Worm (Caenorhabditis elegans) whole organism, L2 larva: Measurements from ENCODE around the gene Y54G2A.16.
A peak's percentile ranks its signal among the peaks of the same experiment; 100 is the strongest.

ENCODE experiments used
- F13H6.1 ChIP-seq: sonication (generic microtip); optimal IDR thresholded peaks from 2 replicates; lab custom pipeline; 2016; ENCODE audit warnings: missing genetic modification characterization, missing compliant biosample characterization
- Y55F3AM.14 ChIP-seq: fragments of 200-800 bp; sonication (Bioruptor generic); optimal IDR thresholded peaks from 2 replicates; lab custom pipeline; 2018; ENCODE audit warnings: mild to moderate bottlenecking, missing genetic modification characterization, missing compliant biosample characterization
- alr-1 ChIP-seq: fragments of 150-350 bp; optimal IDR thresholded peaks from 2 replicates; lab custom pipeline; 2014; ENCODE audit warnings: missing biosample characterization, missing genetic modification characterization
- aly-2 ChIP-seq: fragments of 150-350 bp; optimal IDR thresholded peaks from 2 replicates; lab custom pipeline; 2014; ENCODE audit warnings: missing biosample characterization, missing genetic modification characterization
- blmp-1 ChIP-seq: sonication (generic microtip); optimal IDR thresholded peaks from 2 replicates; lab custom pipeline; 2017; ENCODE audit warnings: missing genetic modification characterization, mild to moderate bottlenecking, missing compliant biosample characterization, antibody characterized with exemption, moderate library complexity; ENCODE audit not compliant: insufficient read depth
- ceh-16 ChIP-seq: fragments of 150-350 bp; optimal IDR thresholded peaks from 2 replicates; lab custom pipeline; 2014; ENCODE audit warnings: missing biosample characterization, missing genetic modification characterization
- crh-2 ChIP-seq: sonication (generic microtip); optimal IDR thresholded peaks from 2 replicates; lab custom pipeline; 2017; ENCODE audit warnings: missing biosample characterization, missing genetic modification characterization
- elt-1 ChIP-seq: fragments of 150-350 bp; optimal IDR thresholded peaks from 2 replicates; lab custom pipeline; 2014; ENCODE audit warnings: missing biosample characterization, missing genetic modification characterization
- elt-3 ChIP-seq: sonication (generic microtip); optimal IDR thresholded peaks from 2 replicates; lab custom pipeline; 2017; ENCODE audit warnings: missing biosample characterization, missing genetic modification characterization
- fos-1 ChIP-seq: fragments of 150-350 bp; optimal IDR thresholded peaks from 2 replicates; lab custom pipeline; 2014; ENCODE audit warnings: missing biosample characterization, missing genetic modification characterization
- gmeb-1 ChIP-seq: fragments of 150-350 bp; optimal IDR thresholded peaks from 2 replicates; lab custom pipeline; 2014; ENCODE audit warnings: missing biosample characterization, missing genetic modification characterization
- lin-11 ChIP-seq: fragments of 150-350 bp; sonication (generic microtip); optimal IDR thresholded peaks from 2 replicates; lab custom pipeline; 2014; ENCODE audit warnings: missing biosample characterization, missing genetic modification characterization, inconsistent platforms, mixed read lengths
- lin-39 ChIP-seq: fragments of 150-350 bp; optimal IDR thresholded peaks from 2 replicates; lab custom pipeline; 2014; ENCODE audit warnings: missing biosample characterization, missing genetic modification reagents, missing genetic modification characterization
- lsy-2 ChIP-seq, 2 experiments: fragments of 150-350 bp in 1 of 2; sonication (generic microtip) in 1 of 2; optimal IDR thresholded peaks; 2 replicates each; lab custom pipeline; 2014 to 2017; ENCODE audit warnings: missing biosample characterization in 2 of 2, missing genetic modification characterization in 2 of 2
- mab-5 ChIP-seq: fragments of 150-350 bp; optimal IDR thresholded peaks from 2 replicates; lab custom pipeline; 2014; ENCODE audit warnings: missing biosample characterization, missing genetic modification characterization
- mbf-1 ChIP-seq: sonication (generic microtip); optimal IDR thresholded peaks from 2 replicates; lab custom pipeline; 2017; ENCODE audit warnings: missing biosample characterization, missing genetic modification characterization
- mdl-1 ChIP-seq, 2 experiments: fragments of 150-350 bp in 1 of 2; sonication (generic microtip) in 1 of 2; optimal IDR thresholded peaks; 2 replicates each; lab custom pipeline; 2017; ENCODE audit warnings: missing biosample characterization in 2 of 2, missing genetic modification characterization in 2 of 2
- nhr-10 ChIP-seq: sonication (generic microtip); optimal IDR thresholded peaks from 2 replicates; lab custom pipeline; 2017; ENCODE audit warnings: missing biosample characterization, missing genetic modification characterization
- nhr-11 ChIP-seq: fragments of 150-350 bp; optimal IDR thresholded peaks from 2 replicates; lab custom pipeline; 2014; ENCODE audit warnings: missing biosample characterization, missing genetic modification characterization
- nhr-12 ChIP-seq: fragments of 150-350 bp; optimal IDR thresholded peaks from 2 replicates; lab custom pipeline; 2014; ENCODE audit warnings: missing biosample characterization, missing genetic modification characterization
- nhr-129 ChIP-seq: fragments of 150-350 bp; optimal IDR thresholded peaks from 2 replicates; lab custom pipeline; 2014; ENCODE audit warnings: missing biosample characterization, missing genetic modification characterization
- nhr-23 ChIP-seq: fragments of 150-350 bp; optimal IDR thresholded peaks from 2 replicates; lab custom pipeline; 2014; ENCODE audit warnings: missing biosample characterization, missing genetic modification reagents, missing genetic modification characterization
- nhr-237 ChIP-seq: fragments of 150-350 bp; optimal IDR thresholded peaks from 2 replicates; lab custom pipeline; 2014; ENCODE audit warnings: missing biosample characterization, missing genetic modification characterization
- nhr-6 ChIP-seq: fragments of 150-350 bp; optimal IDR thresholded peaks from 2 replicates; lab custom pipeline; 2014; ENCODE audit warnings: missing biosample characterization, missing genetic modification characterization
- nhr-77 ChIP-seq: fragments of 150-350 bp; optimal IDR thresholded peaks from 2 replicates; lab custom pipeline; 2014; ENCODE audit warnings: missing biosample characterization, missing genetic modification characterization
- sem-4 ChIP-seq: fragments of 150-350 bp; optimal IDR thresholded peaks from 2 replicates; lab custom pipeline; 2014; ENCODE audit warnings: missing biosample characterization, missing genetic modification reagents, missing genetic modification characterization
- skn-1 ChIP-seq: sonication (generic microtip); optimal IDR thresholded peaks from 2 replicates; lab custom pipeline; 2017; ENCODE audit warnings: missing biosample characterization, missing genetic modification characterization
- sma-9 ChIP-seq, 2 experiments: fragments of 150-350 bp in 1 of 2; sonication (generic microtip) in 1 of 2; optimal IDR thresholded peaks; 2 replicates each; lab custom pipeline; 2014 to 2016; ENCODE audit warnings: missing genetic modification characterization in 2 of 2, mild to moderate bottlenecking in 1 of 2, missing biosample characterization in 1 of 2, missing compliant biosample characterization in 1 of 2, missing genetic modification reagents in 1 of 2, moderate library complexity in 1 of 2
- snpc-4 ChIP-seq: fragments of 150-350 bp; optimal IDR thresholded peaks from 2 replicates; lab custom pipeline; 2014; ENCODE audit warnings: missing biosample characterization, missing genetic modification characterization
- unc-39 ChIP-seq: fragments of 150-350 bp; optimal IDR thresholded peaks from 2 replicates; lab custom pipeline; 2014; ENCODE audit warnings: missing biosample characterization, missing genetic modification characterization
- unc-62 ChIP-seq: fragments of 150-350 bp; optimal IDR thresholded peaks from 2 replicates; lab custom pipeline; 2014; ENCODE audit warnings: missing biosample characterization, missing genetic modification reagents, missing genetic modification characterization
- zag-1 ChIP-seq: fragments of 150-350 bp; optimal IDR thresholded peaks from 2 replicates; lab custom pipeline; 2014; ENCODE audit warnings: missing biosample characterization, missing genetic modification characterization
- ztf-1 ChIP-seq: fragments of 200-800 bp; sonication (Bioruptor generic); conservative IDR thresholded peaks from 2 replicates; pipeline ENCODE4 v1.3.6; 2022; ENCODE audit warnings: missing genetic modification characterization, missing compliant biosample characterization
- ztf-11 ChIP-seq: sonication (generic microtip); optimal IDR thresholded peaks from 2 replicates; lab custom pipeline; 2017; ENCODE audit warnings: missing biosample characterization, missing genetic modification characterization
- ztf-4 ChIP-seq: fragments of 150-350 bp; optimal IDR thresholded peaks from 2 replicates; lab custom pipeline; 2014; ENCODE audit warnings: missing biosample characterization, missing genetic modification characterization

Gene Y54G2A.16

DNA sequence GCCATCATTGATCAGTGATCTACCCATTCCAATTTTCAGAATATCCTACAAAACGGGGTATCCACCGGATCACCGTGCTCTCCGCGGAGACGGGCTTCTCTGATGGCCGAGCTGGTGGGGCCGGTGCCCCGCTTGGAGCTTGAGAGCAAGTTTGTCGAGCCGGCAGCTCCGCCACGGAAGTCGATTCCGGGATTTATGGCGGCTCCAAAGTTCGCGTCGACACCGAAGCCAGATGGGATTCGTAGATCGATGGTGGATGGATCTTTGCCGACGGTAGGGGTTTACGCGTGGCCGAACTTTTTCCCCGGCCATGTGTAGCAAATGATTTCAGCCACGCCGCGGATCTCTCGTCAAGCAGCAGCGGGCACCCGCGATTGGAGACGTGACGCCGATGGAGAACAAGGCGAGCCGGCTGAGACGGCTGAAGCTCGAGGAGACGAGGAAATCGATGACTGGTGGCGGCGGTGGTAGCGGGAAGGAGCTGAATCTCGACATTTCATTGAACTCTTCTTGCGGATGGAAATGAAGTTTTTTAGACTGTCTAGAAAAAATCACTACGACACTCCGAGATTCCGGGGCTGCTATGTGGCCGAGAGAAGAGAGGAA is 24.0 kb upstream of the Y54G2A.16 start:
- TF ChIP-seq nhr-10: no peak
- no peak for TF ChIP-seq unc-39
- TF ChIP-seq sem-4 (tag; lab: Kevin White, UChicago): no peak
- no peak for TF ChIP-seq mbf-1 (tag; lab: Kevin White, UChicago)
- no peak for TF ChIP-seq nhr-23 (tag; lab: Kevin White, UChicago)
- no peak for TF ChIP-seq snpc-4
- TF ChIP-seq ztf-4 (tag; lab: Kevin White, UChicago): no peak
- TF ChIP-seq mdl-1 (tag; optimal IDR thresholded peaks at IDR 0.05; lab: Kevin White, UChicago): no peak
- TF ChIP-seq lin-11 (tag; lab: Kevin White, UChicago): no peak
- TF ChIP-seq nhr-129: no peak
- no peak for TF ChIP-seq mab-5 (tag; lab: Kevin White, UChicago)
- TF ChIP-seq, all 48 proteins: peak for 0

- TF ChIP-seq ceh-16: no peak
These were observed 22.6 kb upstream of the Y54G2A.16 start for ce11 chrIV:2887245-2887644.

DNA sequence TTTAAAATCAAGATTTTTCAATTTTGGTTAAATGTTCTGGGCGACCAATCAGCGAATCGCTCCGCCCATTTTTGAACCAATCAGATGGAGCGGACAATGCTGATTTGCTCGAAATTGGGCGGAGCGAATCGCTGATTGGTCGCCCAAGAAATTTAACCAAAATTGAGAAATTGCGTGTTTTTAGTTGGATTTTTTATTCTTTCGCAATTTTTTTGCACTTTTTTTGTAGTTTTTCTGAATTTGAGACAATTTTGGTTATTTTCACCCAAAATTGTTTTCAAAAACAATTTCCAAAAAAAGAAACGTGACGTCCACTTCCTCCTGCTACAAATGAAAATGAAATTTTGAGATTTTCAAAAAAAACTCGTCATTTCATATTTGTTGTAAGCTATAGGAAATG is 22.0 kb upstream of the Y54G2A.16 start, which contains the start of gene dml-1:
Gene dml-1 (plus strand): TSS at position 301 of the 400 bp plus-strand sequence.
- TF ChIP-seq skn-1: no peak
- TF ChIP-seq elt-3 (tag; lab: Kevin White, UChicago): no peak
- TF ChIP-seq unc-62 (GFP tag; lab: Kevin White, UChicago): no peak
- TF ChIP-seq nhr-11: no peak
- TF ChIP-seq ztf-1: no peak

DNA sequence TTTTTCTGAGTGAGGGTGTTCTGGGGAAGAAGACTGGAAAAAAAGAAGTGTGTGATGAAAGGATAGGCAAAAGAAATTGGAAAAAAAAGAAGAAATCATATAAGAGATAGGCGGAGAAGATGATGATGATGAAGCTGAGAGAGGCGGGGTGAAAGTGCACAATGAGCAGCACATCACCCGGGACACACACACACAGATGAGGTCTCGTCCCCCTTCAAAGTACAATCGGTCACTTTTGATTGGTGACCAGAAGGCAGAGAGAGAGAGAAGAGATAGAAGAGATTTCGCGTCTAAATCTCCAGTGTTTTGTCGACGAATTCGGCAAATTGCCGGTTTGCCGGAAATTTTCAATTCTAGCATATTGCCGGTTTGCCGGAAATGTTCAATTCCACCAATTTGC is 20.6 kb upstream of the Y54G2A.16 start:
- TF ChIP-seq crh-2 (tag; lab: Kevin White, UChicago): no peak
- no peak for TF ChIP-seq nhr-12 (tag; lab: Kevin White, UChicago)
- TF ChIP-seq blmp-1 (tag; lab: Kevin White, UChicago): no peak
- TF ChIP-seq gmeb-1 (tag; lab: Kevin White, UChicago): no peak
- no peak for TF ChIP-seq ztf-11 (tag; lab: Kevin White, UChicago)
- TF ChIP-seq lin-39 (tag; lab: Kevin White, UChicago): no peak
- no peak for TF ChIP-seq unc-62 (GFP tag; lab: Kevin White, UChicago)
- no peak for TF ChIP-seq sem-4 (tag; lab: Kevin White, UChicago)
- TF ChIP-seq nhr-6 (tag; lab: Kevin White, UChicago): no peak
- TF ChIP-seq Y55F3AM.14 (GFP tag; lab: Kevin White, UChicago): no peak
- peak in 1 of 2 experiments; percentile 11 for TF ChIP-seq lsy-2 (tag; optimal IDR thresholded peaks at IDR 0.05; lab: Kevin White, UChicago)
- no peak for TF ChIP-seq nhr-10
- no peak for TF ChIP-seq alr-1
- no peak for TF ChIP-seq ztf-1
- TF ChIP-seq skn-1: no peak
- no peak for TF ChIP-seq fos-1 (tag; lab: Kevin White, UChicago)
- no peak for TF ChIP-seq nhr-237 (tag; lab: Kevin White, UChicago)
- TF ChIP-seq ztf-4 (tag; lab: Kevin White, UChicago): no peak
- TF ChIP-seq unc-39: no peak
- TF ChIP-seq sma-9 (GFP tag; optimal IDR thresholded peaks at IDR 0.05; lab: Kevin White, UChicago): no peak
- TF ChIP-seq sma-9 (tag; optimal IDR thresholded peaks at IDR 0.05; lab: Kevin White, UChicago): no peak
- peak; percentile 26 for TF ChIP-seq nhr-129
- TF ChIP-seq zag-1: no peak
- TF ChIP-seq mdl-1 (tag; optimal IDR thresholded peaks at IDR 0.05; lab: Kevin White, UChicago): no peak
- no peak for TF ChIP-seq ceh-16
- TF ChIP-seq F13H6.1 (tag; lab: Kevin White, UChicago): peak; percentile 94
- TF ChIP-seq, all 48 proteins: peak for 3

ce11 chrIV:2858734-2859133 is 5.9 kb downstream of the Y54G2A.16 start:
- TF ChIP-seq nhr-237 (tag; lab: Kevin White, UChicago) (no peak), aly-2 (no peak), nhr-6 (tag; lab: Kevin White, UChicago) (no peak), elt-1 (tag; lab: Kevin White, UChicago) (no peak), skn-1 (no peak), nhr-77 (tag; lab: Kevin White, UChicago) (no peak), Y55F3AM.14 (GFP tag; lab: Kevin White, UChicago) (no peak)
